Worm (Caenorhabditis elegans): ENCODE measurements around the gene C39B10.5.

DNA sequence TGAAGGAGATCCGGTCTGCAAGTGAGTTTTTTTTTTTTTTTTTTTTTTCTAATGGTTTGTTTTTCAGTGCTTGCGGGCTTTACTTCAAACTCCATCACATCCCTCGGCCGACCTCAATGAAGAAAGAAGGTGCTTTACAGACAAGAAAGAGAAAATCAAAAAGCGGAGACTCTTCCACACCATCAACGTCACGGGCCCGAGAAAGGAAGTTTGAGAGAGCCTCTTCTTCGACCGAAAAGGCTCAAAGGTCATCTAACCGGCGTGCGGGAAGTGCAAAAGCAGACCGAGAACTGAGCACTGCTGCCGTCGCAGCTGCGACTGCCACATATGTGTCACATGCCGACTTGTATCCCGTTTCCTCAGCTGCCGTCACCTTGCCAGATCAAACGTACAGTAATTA, 35.1 kb downstream of the C39B10.5 start:
- no peak for TF ChIP-seq ref-1 (GFP tag; conservative IDR thresholded peaks at IDR 0.05)
- TF ChIP-seq ztf-23 (GFP tag; IDR thresholded peaks at IDR 0.05): no peak
- no peak for TF ChIP-seq flt-1 (GFP tag; IDR thresholded peaks at IDR 0.05)
- TF ChIP-seq klf-2 (GFP tag; conservative IDR thresholded peaks at IDR 0.05): no peak
- TF ChIP-seq T22C8.4 (GFP tag; IDR thresholded peaks at IDR 0.05): no peak
- no peak for TF ChIP-seq tab-1 (GFP tag; IDR thresholded peaks at IDR 0.05)
- TF ChIP-seq cog-1 (tag; optimal IDR thresholded peaks at IDR 0.05): no peak
